Worm (Caenorhabditis elegans): Measurements from ENCODE around the gene Y54G11A.4.

- TF ChIP-seq flt-1 (GFP tag; IDR thresholded peaks at IDR 0.05) (no peak; the same call in 1 of the 2 replicates), ceh-36 (tag; optimal IDR thresholded peaks at IDR 0.05) (no peak), ama-1 (optimal IDR thresholded peaks at IDR 0.05) (no peak), F13C5.2 (tag; optimal IDR thresholded peaks at IDR 0.05) (no peak), hnd-1 (tag; optimal IDR thresholded peaks at IDR 0.05) (no peak), pes-1 (GFP tag; IDR thresholded peaks at IDR 0.05) (0 out of 2 replicates have a peak, but pooled peaks have one; percentile 15), ets-7 (tag; optimal IDR thresholded peaks at IDR 0.05) (no peak)
Measured at ce11 chrII:14247748-14248502, 44.7 kb upstream of the Y54G11A.4 start.
